Fruit fly (Drosophila melanogaster): ENCODE results near the gene CG33494.

DNA sequence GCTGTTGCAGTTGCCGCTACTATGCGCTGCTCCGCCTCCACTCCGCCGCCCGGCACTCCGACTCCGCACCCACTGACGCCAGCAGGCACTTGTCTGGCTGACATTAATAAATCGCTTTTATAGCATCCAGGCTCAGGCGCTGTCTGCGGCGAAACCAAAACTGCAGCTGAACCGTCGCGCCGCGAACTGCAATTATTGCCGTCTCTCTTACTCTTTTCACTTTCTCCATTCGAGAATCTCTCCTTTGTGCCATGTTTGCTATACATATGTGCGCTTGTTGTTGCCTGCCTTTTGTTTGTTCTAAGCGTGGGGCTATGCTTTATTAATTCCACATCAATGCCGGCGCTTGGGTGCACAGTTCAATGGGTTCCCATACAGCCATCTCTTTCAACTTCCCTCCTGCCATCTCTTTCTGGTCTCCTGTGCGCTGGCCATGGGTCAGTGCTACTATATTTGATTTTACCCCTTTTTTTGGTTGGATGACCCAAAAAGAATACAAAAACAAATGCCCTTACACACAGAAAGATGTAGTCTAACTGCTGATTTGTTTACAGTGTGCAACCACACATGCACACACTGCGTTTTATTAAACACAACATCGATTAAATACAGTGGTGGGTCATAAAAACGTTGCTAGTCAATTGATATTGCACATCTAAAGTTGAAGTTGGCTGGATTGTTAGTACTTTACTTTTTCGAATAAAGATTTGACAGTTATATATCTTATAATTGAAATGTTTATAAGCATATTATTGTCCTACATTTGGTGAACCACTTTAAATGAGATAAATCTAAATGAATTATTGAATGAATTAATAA is 48.3 kb downstream of the CG33494 start:
- TF ChIP-seq tj (GFP tag; optimal IDR thresholded peaks at IDR 0.05) (no peak), Mnt (GFP tag; optimal IDR thresholded peaks at IDR 0.05) (no peak), kay (GFP tag; ENCODE audit: borderline replicate concordance) (peak; percentile 66), CG1620 (GFP tag; optimal IDR thresholded peaks at IDR 0.05) (no peak)

All from whole organism, adult.